Fruit fly (Drosophila melanogaster) whole organism, prepupa: ENCODE results near the gene Gnmt.

ENCODE experiments used
- CG11294 ChIP-seq: fragments of 200-800 bp; sonication (Bioruptor generic); IDR thresholded peaks from 2 replicates; pipeline ENCODE4 v1.3.6; 2022; ENCODE audit warnings: missing biosample characterization, missing genetic modification characterization
- CG3032 ChIP-seq: fragments of 200-800 bp; optimal IDR thresholded peaks from 2 replicates; lab custom pipeline; 2019; ENCODE audit warnings: missing biosample characterization, mild to moderate bottlenecking, missing genetic modification characterization, moderate library complexity
- CG31627 ChIP-seq: fragments of 200-800 bp; sonication (Bioruptor generic); optimal IDR thresholded peaks from 3 replicates; lab custom pipeline; 2016; ENCODE audit warnings: missing biosample characterization, missing genetic modification characterization
- CG32006 ChIP-seq: fragments of 200-800 bp; sonication (Bioruptor generic); optimal IDR thresholded peaks from 3 replicates; lab custom pipeline; 2017; ENCODE audit warnings: missing biosample characterization, mild to moderate bottlenecking, missing genetic modification characterization
- CG34406 ChIP-seq: fragments of 200-800 bp; sonication (Bioruptor generic); optimal IDR thresholded peaks from 3 replicates; lab custom pipeline; 2016; ENCODE audit warnings: missing biosample characterization, missing genetic modification characterization
- CG6163 ChIP-seq: fragments of 200-800 bp; sonication (Bioruptor generic); IDR thresholded peaks from 3 replicates; pipeline ENCODE4 v1.3.6; 2022; ENCODE audit warnings: missing biosample characterization, missing genetic modification characterization
- Ets21C ChIP-seq: fragments of 200-800 bp; sonication (Bioruptor generic); optimal IDR thresholded peaks from 3 replicates; lab custom pipeline; 2016; ENCODE audit warnings: missing biosample characterization, missing genetic modification characterization
- Lpt ChIP-seq: fragments of 200-800 bp; sonication (Bioruptor generic); optimal IDR thresholded peaks from 3 replicates; lab custom pipeline; 2016; ENCODE audit warnings: missing biosample characterization, missing genetic modification characterization
- achi ChIP-seq: fragments of 200-800 bp; sonication (Bioruptor generic); optimal IDR thresholded peaks from 3 replicates; lab custom pipeline; 2016; ENCODE audit warnings: missing biosample characterization, missing genetic modification characterization
- cyc ChIP-seq: fragments of 200-800 bp; sonication (Bioruptor generic); optimal IDR thresholded peaks from 3 replicates; lab custom pipeline; 2016; ENCODE audit warnings: missing biosample characterization, missing genetic modification characterization
- fd59A ChIP-seq: fragments of 200-800 bp; sonication (Bioruptor generic); optimal IDR thresholded peaks from 2 replicates; lab custom pipeline; 2017; ENCODE audit warnings: missing biosample characterization, mild to moderate bottlenecking, missing genetic modification characterization, missing genetic modification reagents

DNA sequence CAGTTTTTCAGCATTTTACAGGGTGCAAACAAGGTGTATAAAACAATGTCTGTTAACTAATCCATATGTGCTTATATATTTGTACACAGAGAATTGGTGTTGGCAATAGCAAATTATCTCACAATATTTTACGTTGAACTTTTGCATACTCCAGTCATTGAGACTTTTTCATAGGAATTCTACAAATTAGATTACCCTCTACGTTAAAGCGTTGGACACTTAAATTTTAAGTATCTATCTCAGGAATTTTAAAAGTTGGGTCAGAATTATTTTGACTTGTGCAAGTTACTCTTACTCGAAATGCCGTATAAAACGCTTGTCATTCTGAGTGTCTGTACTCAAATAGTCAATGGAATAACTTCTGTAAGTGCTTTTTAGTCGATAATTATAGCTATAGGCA lies 41.3 kb upstream of the Gnmt start, which contains the start of gene CG18530:
- no peak for TF ChIP-seq CG32006 (GFP tag; lab: Kevin White, UChicago)
- TF ChIP-seq Ets21C (GFP tag; lab: Kevin White, UChicago) = no peak
- TF ChIP-seq fd59A (GFP tag; lab: Kevin White, UChicago) = no peak
- no peak for TF ChIP-seq CG11294
- TF ChIP-seq cyc = no peak
- TF ChIP-seq Lpt (GFP tag; lab: Kevin White, UChicago) = no peak
- TF ChIP-seq CG34406 = no peak
- no peak for TF ChIP-seq CG6163
- no peak for TF ChIP-seq achi (GFP tag; lab: Kevin White, UChicago)
- no peak for TF ChIP-seq CG31627 (GFP tag; lab: Kevin White, UChicago)
- no peak for TF ChIP-seq CG3032
